In genomic region chrII:8126132-8126531, ce11 we compare ENCODE assay signal across 3 worm cellular contexts.
A peak's percentile ranks its signal among the peaks of the same experiment; 100 is the strongest.
TF ChIP-seq lines count a peak whose summit lies in the region.

No protein-coding gene starts in this region.

TF ChIP-seq in whole organism, L1 larva, 84 proteins besides CTCF, POLR2A, EP300 and RAD21 (continued from another document):
- TF ChIP-seq C04F5.9 (tag; optimal IDR thresholded peaks at IDR 0.05; lab: Kevin White, UChicago), result no peak
- no peak for TF ChIP-seq alr-1 (tag; optimal IDR thresholded peaks at IDR 0.05; lab: Kevin White, UChicago; ENCODE audit: borderline replicate concordance)
- TF ChIP-seq ama-1 (optimal IDR thresholded peaks at IDR 0.05; lab: Kevin White, UChicago), result no peak
- TF ChIP-seq C16A3.4 (tag; optimal IDR thresholded peaks at IDR 0.05; lab: Kevin White, UChicago), result no peak
- TF ChIP-seq irx-1 (tag; optimal IDR thresholded peaks at IDR 0.05; lab: Kevin White, UChicago), result no peak
- TF ChIP-seq ces-1 (GFP tag; optimal IDR thresholded peaks at IDR 0.05; lab: Kevin White, UChicago), result no peak
- no peak for TF ChIP-seq hlh-17 (GFP tag; optimal IDR thresholded peaks at IDR 0.05; lab: Kevin White, UChicago; ENCODE audit: borderline replicate concordance)
- TF ChIP-seq nhr-76 (tag; optimal IDR thresholded peaks at IDR 0.05; lab: Kevin White, UChicago), result no peak
- TF ChIP-seq snu-23 (GFP tag; optimal IDR thresholded peaks at IDR 0.05; lab: Kevin White, UChicago), result peak; percentile 24
- no peak for TF ChIP-seq pag-3 (tag; optimal IDR thresholded peaks at IDR 0.05; lab: Kevin White, UChicago; ENCODE audit: borderline replicate concordance, insufficient read depth)
- TF ChIP-seq grh-1 (GFP tag; IDR thresholded peaks at IDR 0.05; lab: Robert Waterston, UW), result no peak
- TF ChIP-seq snpc-4 (tag; optimal IDR thresholded peaks at IDR 0.05; lab: Kevin White, UChicago), result no peak
- no peak for TF ChIP-seq nhr-11 (tag; optimal IDR thresholded peaks at IDR 0.05; lab: Kevin White, UChicago)
- TF ChIP-seq ceh-90 (tag; optimal IDR thresholded peaks at IDR 0.05; lab: Kevin White, UChicago), result no peak
- no peak for TF ChIP-seq sox-4 (tag; optimal IDR thresholded peaks at IDR 0.05; lab: Kevin White, UChicago)
- peak; percentile 52 for TF ChIP-seq rnt-1 (tag; optimal IDR thresholded peaks at IDR 0.05; lab: Kevin White, UChicago)
- no peak for TF ChIP-seq dpl-1 (GFP tag; optimal IDR thresholded peaks at IDR 0.05; lab: Kevin White, UChicago)
- no peak for TF ChIP-seq C34B4.2 (tag; optimal IDR thresholded peaks at IDR 0.05; lab: Kevin White, UChicago)
- peak in 1 of 2 experiments; percentile 27 for TF ChIP-seq mdl-1 (tag; optimal IDR thresholded peaks at IDR 0.05; lab: Kevin White, UChicago)
- TF ChIP-seq ceh-88 (GFP tag; IDR thresholded peaks at IDR 0.05; lab: Robert Waterston, UW), result no peak
- TF ChIP-seq egl-13 (tag; optimal IDR thresholded peaks at IDR 0.05; lab: Kevin White, UChicago), result peak; percentile 39
- peak; percentile 45 to 85 for TF ChIP-seq lsy-2 (tag; optimal IDR thresholded peaks at IDR 0.05; lab: Kevin White, UChicago)
- no peak for TF ChIP-seq tlp-1 (tag; optimal IDR thresholded peaks at IDR 0.05; lab: Kevin White, UChicago)
- peak; percentile 61 for TF ChIP-seq fkh-8 (tag; optimal IDR thresholded peaks at IDR 0.05; lab: Kevin White, UChicago)
- TF ChIP-seq sup-37 (GFP tag; optimal IDR thresholded peaks at IDR 0.05; lab: Kevin White, UChicago), result no peak
- peak; percentile 42 for TF ChIP-seq xbp-1 (tag; optimal IDR thresholded peaks at IDR 0.05; lab: Kevin White, UChicago)
- peak; percentile 57 for TF ChIP-seq swsn-7 (tag; optimal IDR thresholded peaks at IDR 0.05; lab: Kevin White, UChicago)
- no peak for TF ChIP-seq pax-3 (tag; optimal IDR thresholded peaks at IDR 0.05; lab: Kevin White, UChicago)
- TF ChIP-seq nhr-90 (tag; optimal IDR thresholded peaks at IDR 0.05; lab: Kevin White, UChicago; ENCODE audit: poor library complexity), result no peak
- peak; percentile 84 for TF ChIP-seq lin-14 (GFP tag; optimal IDR thresholded peaks at IDR 0.05; lab: Kevin White, UChicago)
- TF ChIP-seq unc-130 (tag; optimal IDR thresholded peaks at IDR 0.05; lab: Kevin White, UChicago), result no peak
- no peak for TF ChIP-seq aha-1 (tag; optimal IDR thresholded peaks at IDR 0.05; lab: Kevin White, UChicago)
- TF ChIP-seq ceh-63 (GFP tag; optimal IDR thresholded peaks at IDR 0.05; lab: Kevin White, UChicago), result no peak
- no peak for TF ChIP-seq nhr-84 (tag; optimal IDR thresholded peaks at IDR 0.05; lab: Kevin White, UChicago)
- no peak for TF ChIP-seq fkh-4 (tag; optimal IDR thresholded peaks at IDR 0.05; lab: Kevin White, UChicago; ENCODE audit: borderline replicate concordance)
- peak; percentile 18 for TF ChIP-seq nhr-20 (tag; optimal IDR thresholded peaks at IDR 0.05; lab: Kevin White, UChicago)
- no peak for TF ChIP-seq nhr-77 (tag; optimal IDR thresholded peaks at IDR 0.05; lab: Kevin White, UChicago)
- TF ChIP-seq hpl-2 (GFP tag; optimal IDR thresholded peaks at IDR 0.05; lab: Kevin White, UChicago), result no peak
- no peak for TF ChIP-seq lin-39 (tag; optimal IDR thresholded peaks at IDR 0.05; lab: Kevin White, UChicago)
- TF ChIP-seq tbx-2 (tag; optimal IDR thresholded peaks at IDR 0.05; lab: Kevin White, UChicago), result no peak
TF ChIP-seq in whole organism, L1 larva: peak in this region for 27.

TF ChIP-seq in whole organism, L2 larva, 48 proteins besides CTCF, POLR2A, EP300 and RAD21 (continued from another document):
- TF ChIP-seq mbf-1 (tag; optimal IDR thresholded peaks at IDR 0.05; lab: Kevin White, UChicago), result no peak

TF ChIP-seq in whole organism, L4 larva, 104 proteins besides CTCF, POLR2A, EP300 and RAD21 (continued from another document):
- TF ChIP-seq ctbp-1 (GFP tag; IDR thresholded peaks at IDR 0.05; lab: Robert Waterston, UW) (peak; percentile 70), saeg-2 (GFP tag; IDR thresholded peaks at IDR 0.05; lab: Robert Waterston, UW) (no peak), F26F4.8 (GFP tag; conservative IDR thresholded peaks at IDR 0.05; lab: Robert Waterston, UW) (no peak), zfp-2 (tag; optimal IDR thresholded peaks at IDR 0.05; lab: Kevin White, UChicago) (no peak), unc-62 (GFP tag; optimal IDR thresholded peaks at IDR 0.05 in 1 of 2; lab: Kevin White, UChicago) (no peak), unc-62 (tag; optimal IDR thresholded peaks at IDR 0.05; lab: Kevin White, UChicago) (no peak), zip-11 (GFP tag; IDR thresholded peaks at IDR 0.05; lab: Robert Waterston, UW) (no peak), Y75B8A.6 (GFP tag; IDR thresholded peaks at IDR 0.05; lab: Robert Waterston, UW) (no peak), D1046.2 (GFP tag; IDR thresholded peaks at IDR 0.05; lab: Robert Waterston, UW) (no peak), daf-19 (GFP tag; conservative IDR thresholded peaks at IDR 0.05; lab: Robert Waterston, UW) (no peak), lin-29 (GFP tag; IDR thresholded peaks at IDR 0.05; lab: Robert Waterston, UW) (no peak), ceh-32 (tag; optimal IDR thresholded peaks at IDR 0.05; lab: Kevin White, UChicago; ENCODE audit: poor library complexity) (no peak), ZK337.2 (GFP tag; IDR thresholded peaks at IDR 0.05; lab: Robert Waterston, UW) (no peak), ceh-28 (tag; optimal IDR thresholded peaks at IDR 0.05; lab: Kevin White, UChicago) (peak; percentile 32), tag-97 (GFP tag; IDR thresholded peaks at IDR 0.05; lab: Robert Waterston, UW) (no peak), dve-1 (tag; optimal IDR thresholded peaks at IDR 0.05; lab: Kevin White, UChicago; ENCODE audit: insufficient read depth) (peak; percentile 47)
